3 worm cellular contexts compared by ENCODE assay signal in the genomic region with DNA sequence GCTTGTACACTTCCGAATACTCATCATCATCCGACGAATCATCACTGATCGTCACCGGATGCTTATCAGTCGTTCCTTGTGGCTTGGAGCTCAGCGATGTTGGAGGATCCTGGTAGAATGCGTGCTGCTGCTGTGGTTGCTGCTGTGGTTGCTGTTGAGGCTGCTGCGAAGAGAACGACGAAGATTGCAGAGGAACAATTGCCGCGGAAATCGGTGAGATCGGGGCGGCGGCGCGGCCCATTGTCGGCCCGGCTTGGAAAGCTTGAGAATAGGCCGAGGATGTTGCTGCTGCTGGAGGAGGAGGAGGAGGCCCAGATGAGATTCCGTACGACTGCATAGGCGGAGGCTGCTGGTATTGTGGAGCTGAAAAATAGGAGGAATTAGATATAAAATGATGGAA.
A peak's percentile ranks its signal among the peaks of the same experiment; 100 is the strongest.
TF ChIP-seq lines count a peak whose summit lies in the region.

No protein-coding gene starts in this region.

TF ChIP-seq in whole organism, L4 larva, 104 proteins besides CTCF, POLR2A, EP300 and RAD21:
- TF ChIP-seq mxl-3 (GFP tag; optimal IDR thresholded peaks at IDR 0.05; lab: Kevin White, UChicago) = no peak
- peak in 1 of 2 experiments; percentile 13 for TF ChIP-seq unc-62 (GFP tag; optimal IDR thresholded peaks at IDR 0.05 in 1 of 2; lab: Kevin White, UChicago)
- no peak for TF ChIP-seq unc-62 (tag; optimal IDR thresholded peaks at IDR 0.05; lab: Kevin White, UChicago)
- TF ChIP-seq mes-2 (tag; optimal IDR thresholded peaks at IDR 0.05; lab: Kevin White, UChicago; ENCODE audit: poor library complexity, severe bottlenecking) = no peak
- peak; percentile 90 for TF ChIP-seq set-16 (GFP tag; IDR thresholded peaks at IDR 0.05; lab: Robert Waterston, UW)
- peak; percentile 26 for TF ChIP-seq sdz-12 (GFP tag; optimal IDR thresholded peaks at IDR 0.05; lab: Kevin White, UChicago)
- TF ChIP-seq aha-1 (tag; lab: Kevin White, UChicago) = peak; percentile 86
TF ChIP-seq in whole organism, L4 larva: peak in this region for 4.

TF ChIP-seq in whole organism, midembryonic, 9 proteins besides CTCF, POLR2A, EP300 and RAD21:
- TF ChIP-seq ref-1 (GFP tag; conservative IDR thresholded peaks at IDR 0.05; lab: Robert Waterston, UW) (no peak), klf-2 (GFP tag; conservative IDR thresholded peaks at IDR 0.05; lab: Robert Waterston, UW) (0 out of 2 replicates have a peak, but pooled peaks have one; percentile 25), ztf-23 (GFP tag; IDR thresholded peaks at IDR 0.05; lab: Robert Waterston, UW) (no peak)

TF ChIP-seq in whole organism, young adult, 124 proteins besides CTCF, POLR2A, EP300 and RAD21:
- TF ChIP-seq ztf-25 (GFP tag; IDR thresholded peaks at IDR 0.05; lab: Robert Waterston, UW) (no peak), mes-4 (tag; optimal IDR thresholded peaks at IDR 0.05; lab: Kevin White, UChicago) (no peak), zfh-2 (GFP tag; conservative IDR thresholded peaks at IDR 0.05; lab: Robert Waterston, UW) (peak; percentile 90), tbx-9 (tag; optimal IDR thresholded peaks at IDR 0.05; lab: Kevin White, UChicago; ENCODE audit: borderline replicate concordance) (no peak), B0019.2 (GFP tag; conservative IDR thresholded peaks at IDR 0.05; lab: Robert Waterston, UW) (no peak), nhr-179 (tag; optimal IDR thresholded peaks at IDR 0.05; lab: Kevin White, UChicago) (no peak), ZK185.1 (tag; optimal IDR thresholded peaks at IDR 0.05; lab: Kevin White, UChicago; ENCODE audit: poor library complexity, severe bottlenecking) (no peak), lin-40 (tag; optimal IDR thresholded peaks at IDR 0.05; lab: Kevin White, UChicago) (no peak), F33H1.4 (GFP tag; IDR thresholded peaks at IDR 0.05; lab: Robert Waterston, UW) (no peak), egrh-3 (GFP tag; IDR thresholded peaks at IDR 0.05; lab: Robert Waterston, UW) (peak; percentile 81)
TF ChIP-seq in whole organism, young adult: peak in this region for 2.
